Fruit fly (Drosophila melanogaster) whole organism, prepupa: ENCODE data around the gene zfh1.

Experiments used
- Blimp-1 ChIP-seq: fragments of 200-800 bp; sonication (Bioruptor generic); optimal IDR thresholded peaks from 3 replicates; lab custom pipeline; 2017; ENCODE audit warnings: missing biosample characterization, missing genetic modification characterization, mild to moderate bottlenecking, moderate library complexity, missing genetic modification reagents
- CG10669 ChIP-seq: fragments of 200-800 bp; sonication (Bioruptor generic); optimal IDR thresholded peaks from 3 replicates; lab custom pipeline; 2018; ENCODE audit warnings: missing biosample characterization, mild to moderate bottlenecking, missing genetic modification characterization, moderate library complexity
- CG11294 ChIP-seq: fragments of 200-800 bp; sonication (Bioruptor generic); IDR thresholded peaks from 2 replicates; pipeline ENCODE4 v1.3.6; 2022; ENCODE audit warnings: missing biosample characterization, missing genetic modification characterization
- CG11762 ChIP-seq: fragments of 200-800 bp; sonication (Bioruptor generic); optimal IDR thresholded peaks from 3 replicates; lab custom pipeline; 2016; ENCODE audit warnings: missing biosample characterization, missing genetic modification characterization; ENCODE audit not compliant: insufficient read depth
- CG11902 ChIP-seq: fragments of 200-800 bp; sonication (Bioruptor generic); optimal IDR thresholded peaks from 3 replicates; lab custom pipeline; 2016; ENCODE audit warnings: missing biosample characterization, missing genetic modification characterization
- CG15336 ChIP-seq: fragments of 200-800 bp; sonication (Bioruptor generic); IDR thresholded peaks from 2 replicates; pipeline ENCODE4 v1.3.6; 2022; ENCODE audit warnings: missing biosample characterization, missing genetic modification characterization
- CG1621 ChIP-seq: fragments of 200-800 bp; sonication (Bioruptor generic); optimal IDR thresholded peaks from 3 replicates; lab custom pipeline; 2018; ENCODE audit warnings: missing biosample characterization, mild to moderate bottlenecking, missing genetic modification characterization
- CG16779 ChIP-seq: fragments of 200-800 bp; sonication (Bioruptor generic); optimal IDR thresholded peaks from 3 replicates; lab custom pipeline; 2017; ENCODE audit warnings: missing biosample characterization, mild to moderate bottlenecking, missing genetic modification characterization
- CG3032 ChIP-seq: fragments of 200-800 bp; optimal IDR thresholded peaks from 2 replicates; lab custom pipeline; 2019; ENCODE audit warnings: missing biosample characterization, mild to moderate bottlenecking, missing genetic modification characterization, moderate library complexity
- CG31627 ChIP-seq: fragments of 200-800 bp; sonication (Bioruptor generic); optimal IDR thresholded peaks from 3 replicates; lab custom pipeline; 2016; ENCODE audit warnings: missing biosample characterization, missing genetic modification characterization
- CG32006 ChIP-seq: fragments of 200-800 bp; sonication (Bioruptor generic); optimal IDR thresholded peaks from 3 replicates; lab custom pipeline; 2017; ENCODE audit warnings: missing biosample characterization, mild to moderate bottlenecking, missing genetic modification characterization
- CG34406 ChIP-seq: fragments of 200-800 bp; sonication (Bioruptor generic); optimal IDR thresholded peaks from 3 replicates; lab custom pipeline; 2016; ENCODE audit warnings: missing biosample characterization, missing genetic modification characterization
- CG4318 ChIP-seq: fragments of 200-800 bp; sonication (Bioruptor generic); optimal IDR thresholded peaks from 3 replicates; lab custom pipeline; 2017; ENCODE audit warnings: missing biosample characterization, mild to moderate bottlenecking, missing genetic modification characterization
- CG6163 ChIP-seq: fragments of 200-800 bp; sonication (Bioruptor generic); IDR thresholded peaks from 3 replicates; pipeline ENCODE4 v1.3.6; 2022; ENCODE audit warnings: missing biosample characterization, missing genetic modification characterization
- CG6276 ChIP-seq: fragments of 200-800 bp; sonication (Bioruptor generic); optimal IDR thresholded peaks from 2 replicates; lab custom pipeline; 2017; ENCODE audit warnings: missing biosample characterization, mild to moderate bottlenecking, missing genetic modification characterization
- CG6808 ChIP-seq: fragments of 200-800 bp; sonication (Bioruptor generic); optimal IDR thresholded peaks from 3 replicates; lab custom pipeline; 2017; ENCODE audit warnings: missing biosample characterization, missing genetic modification characterization, mild to moderate bottlenecking, moderate library complexity, missing genetic modification reagents
- CG6854 ChIP-seq: fragments of 200-800 bp; sonication (Bioruptor generic); optimal IDR thresholded peaks from 2 replicates; lab custom pipeline; 2017; ENCODE audit warnings: missing biosample characterization, mild to moderate bottlenecking, missing genetic modification characterization
- CG8119 ChIP-seq: fragments of 200-800 bp; sonication (Bioruptor generic); IDR thresholded peaks from 3 replicates; pipeline ENCODE4 v1.3.6; 2022; ENCODE audit warnings: missing biosample characterization, missing genetic modification characterization
- CG9139 ChIP-seq: fragments of 200-800 bp; sonication (Bioruptor generic); optimal IDR thresholded peaks from 3 replicates; lab custom pipeline; 2017; ENCODE audit warnings: missing biosample characterization, mild to moderate bottlenecking, missing genetic modification characterization
- Eip75B ChIP-seq: fragments of 200-800 bp; sonication (Bioruptor generic); optimal IDR thresholded peaks from 3 replicates; lab custom pipeline; 2016; ENCODE audit warnings: missing biosample characterization, missing genetic modification characterization
- Ets21C ChIP-seq: fragments of 200-800 bp; sonication (Bioruptor generic); optimal IDR thresholded peaks from 3 replicates; lab custom pipeline; 2016; ENCODE audit warnings: missing biosample characterization, missing genetic modification characterization
- Ets96B ChIP-seq: fragments of 200-800 bp; optimal IDR thresholded peaks from 2 replicates; lab custom pipeline; 2019; ENCODE audit warnings: missing biosample characterization, mild to moderate bottlenecking, missing genetic modification characterization, moderate library complexity
- Gug ChIP-seq: fragments of 200-800 bp; sonication (Bioruptor generic); IDR thresholded peaks from 2 replicates; pipeline ENCODE4 v1.3.6; 2022; ENCODE audit warnings: missing biosample characterization, missing genetic modification characterization
- Hr38 ChIP-seq: sonication (Bioruptor generic); optimal IDR thresholded peaks from 2 replicates; lab custom pipeline; 2016; ENCODE audit warnings: missing biosample characterization, missing genetic modification characterization
- Hr39 ChIP-seq: fragments of 200-800 bp; sonication (Bioruptor generic); optimal IDR thresholded peaks from 2 replicates; lab custom pipeline; 2016; ENCODE audit warnings: missing biosample characterization, missing genetic modification characterization
- Hr4 ChIP-seq: fragments of 200-800 bp; sonication (Bioruptor generic); optimal IDR thresholded peaks from 3 replicates; lab custom pipeline; 2016; ENCODE audit warnings: missing biosample characterization, missing genetic modification characterization
- Lpt ChIP-seq: fragments of 200-800 bp; sonication (Bioruptor generic); optimal IDR thresholded peaks from 3 replicates; lab custom pipeline; 2016; ENCODE audit warnings: missing biosample characterization, missing genetic modification characterization
- Met ChIP-seq: fragments of 200-800 bp; sonication (Bioruptor generic); optimal IDR thresholded peaks from 3 replicates; lab custom pipeline; 2016; ENCODE audit warnings: missing biosample characterization, missing genetic modification characterization
- OdsH ChIP-seq: fragments of 200-800 bp; sonication (Bioruptor generic); optimal IDR thresholded peaks from 3 replicates; lab custom pipeline; 2016; ENCODE audit warnings: missing biosample characterization, missing genetic modification characterization
- Smox ChIP-seq: fragments of 200-800 bp; sonication (Bioruptor generic); optimal IDR thresholded peaks from 3 replicates; lab custom pipeline; 2016; ENCODE audit warnings: missing biosample characterization, missing genetic modification characterization
- Sox102F ChIP-seq: fragments of 200-800 bp; sonication (Bioruptor generic); optimal IDR thresholded peaks from 2 replicates; lab custom pipeline; 2016; ENCODE audit warnings: missing biosample characterization, mild to moderate bottlenecking, missing genetic modification characterization
- Sox14 ChIP-seq: fragments of 200-800 bp; sonication (Bioruptor generic); optimal IDR thresholded peaks from 3 replicates; lab custom pipeline; 2016; ENCODE audit warnings: missing biosample characterization, missing genetic modification characterization
- Sox15 ChIP-seq: fragments of 200-800 bp; sonication (Bioruptor generic); optimal IDR thresholded peaks from 3 replicates; lab custom pipeline; 2016; ENCODE audit warnings: missing biosample characterization, missing genetic modification characterization
- acj6 ChIP-seq: fragments of 200-800 bp; sonication (Bioruptor generic); optimal IDR thresholded peaks from 3 replicates; lab custom pipeline; 2016; ENCODE audit warnings: missing biosample characterization, missing genetic modification characterization
- dac ChIP-seq: fragments of 200-800 bp; sonication (Bioruptor generic); optimal IDR thresholded peaks from 2 replicates; lab custom pipeline; 2017; ENCODE audit warnings: missing biosample characterization, mild to moderate bottlenecking, missing genetic modification characterization
- eg ChIP-seq: fragments of 200-800 bp; sonication (Bioruptor generic); IDR thresholded peaks from 3 replicates; pipeline ENCODE4 v1.3.6; 2022; ENCODE audit warnings: missing biosample characterization, missing genetic modification characterization
- fd59A ChIP-seq: fragments of 200-800 bp; sonication (Bioruptor generic); optimal IDR thresholded peaks from 2 replicates; lab custom pipeline; 2017; ENCODE audit warnings: missing biosample characterization, mild to moderate bottlenecking, missing genetic modification characterization, missing genetic modification reagents
- fkh ChIP-seq: fragments of 200-800 bp; sonication (Bioruptor generic); optimal IDR thresholded peaks from 3 replicates; lab custom pipeline; 2017; ENCODE audit warnings: missing biosample characterization, mild to moderate bottlenecking, missing genetic modification characterization, moderate library complexity
- net ChIP-seq: fragments of 200-800 bp; sonication (Bioruptor generic); optimal IDR thresholded peaks from 3 replicates; lab custom pipeline; 2016; ENCODE audit warnings: missing biosample characterization, missing genetic modification characterization
- pdm3 ChIP-seq: fragments of 200-800 bp; sonication (Bioruptor generic); optimal IDR thresholded peaks from 3 replicates; lab custom pipeline; 2016; ENCODE audit warnings: missing biosample characterization, missing genetic modification characterization
- salr ChIP-seq, 2 experiments: fragments of 200-800 bp; sonication (Bioruptor generic); optimal IDR thresholded peaks; 3 replicates each; lab custom pipeline; 2016 to 2018; ENCODE audit warnings: missing biosample characterization in 2 of 2, missing genetic modification characterization in 2 of 2, mild to moderate bottlenecking in 1 of 2
- spab ChIP-seq: fragments of 200-800 bp; sonication (Bioruptor generic); optimal IDR thresholded peaks from 2 replicates; lab custom pipeline; 2017; ENCODE audit warnings: missing biosample characterization, mild to moderate bottlenecking, missing genetic modification characterization, missing genetic modification reagents
- svp ChIP-seq: fragments of 200-800 bp; sonication (Bioruptor generic); peaks from one replicate; lab custom pipeline; 2016; ENCODE audit warnings: missing biosample characterization, missing genetic modification characterization
- vri ChIP-seq: fragments of 200-800 bp; sonication (Bioruptor generic); optimal IDR thresholded peaks from 3 replicates; lab custom pipeline; 2016; ENCODE audit warnings: missing biosample characterization, mild to moderate bottlenecking, missing genetic modification characterization

Gene zfh1

DNA sequence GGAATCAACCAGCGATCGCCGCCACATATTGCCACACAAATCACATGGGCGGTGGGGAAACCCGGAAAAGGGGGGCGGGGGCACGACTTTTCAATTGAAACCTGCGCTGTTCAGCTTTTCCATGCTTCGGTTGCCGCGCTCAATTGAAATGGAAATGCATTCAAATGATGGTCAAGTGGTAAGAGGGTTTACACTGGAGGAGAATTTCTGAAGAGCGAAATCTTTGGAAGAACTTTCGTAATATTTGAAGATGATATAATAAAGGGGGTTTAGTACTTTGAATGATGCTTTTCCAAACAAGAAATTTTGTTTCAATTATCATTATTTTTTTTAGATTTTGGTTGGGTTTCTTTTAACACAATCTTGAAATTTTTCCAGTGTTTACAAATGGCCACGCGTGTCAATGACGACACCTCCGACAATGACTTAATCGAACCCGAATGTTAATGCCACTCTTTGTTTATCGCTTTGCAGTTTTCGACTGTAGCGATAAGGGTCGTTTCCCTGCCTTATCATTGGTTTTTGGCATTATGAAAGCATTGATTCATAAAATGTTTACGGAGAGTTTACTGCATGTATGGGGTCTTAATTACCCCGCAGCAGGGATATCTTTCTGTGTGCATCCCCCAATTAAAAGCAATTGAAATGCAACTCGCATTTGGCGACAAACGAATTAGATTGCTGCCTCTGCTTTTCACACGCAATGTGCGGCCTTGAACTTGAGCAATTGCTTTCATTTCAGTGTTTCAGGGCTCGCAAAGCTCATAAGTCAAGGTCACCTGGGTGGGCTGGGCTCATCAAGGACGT is 46.9 kb downstream of the zfh1 start (continued):
- TF ChIP-seq Eip75B (GFP tag; lab: Kevin White, UChicago) (no peak), pdm3 (GFP tag; lab: Kevin White, UChicago) (peak; percentile 40), CG32006 (GFP tag; lab: Kevin White, UChicago) (peak; percentile 61), Blimp-1 (GFP tag; lab: Kevin White, UChicago) (no peak), fkh (GFP tag; lab: Kevin White, UChicago) (no peak), eg (GFP tag; lab: Robert Waterston, UW) (0 out of 3 replicates have a peak, but pooled peaks have one; percentile 22), CG31627 (GFP tag; lab: Kevin White, UChicago) (peak; percentile 70), Sox15 (no peak), Ets21C (GFP tag; lab: Kevin White, UChicago) (peak; percentile 27), net (peak; percentile 2), vri (GFP tag; lab: Kevin White, UChicago) (peak; percentile 98), CG16779 (tag; lab: Kevin White, UChicago) (no peak), Met (GFP tag; lab: Kevin White, UChicago) (peak; percentile 71), acj6 (GFP tag; lab: Kevin White, UChicago) (peak; percentile 58), dac (GFP tag; lab: Kevin White, UChicago) (no peak), CG6808 (no peak), CG15336 (GFP tag; lab: Robert Waterston, UW) (peak; percentile 62), Sox14 (GFP tag; lab: Kevin White, UChicago) (peak; percentile 11), CG11762 (GFP tag; lab: Kevin White, UChicago) (no peak), Sox102F (GFP tag; lab: Kevin White, UChicago) (peak; percentile 35), CG6854 (GFP tag; lab: Kevin White, UChicago) (no peak), Hr4 (GFP tag; lab: Kevin White, UChicago) (peak; percentile 59), svp (GFP tag; lab: Kevin White, UChicago) (peak; percentile 83)

DNA sequence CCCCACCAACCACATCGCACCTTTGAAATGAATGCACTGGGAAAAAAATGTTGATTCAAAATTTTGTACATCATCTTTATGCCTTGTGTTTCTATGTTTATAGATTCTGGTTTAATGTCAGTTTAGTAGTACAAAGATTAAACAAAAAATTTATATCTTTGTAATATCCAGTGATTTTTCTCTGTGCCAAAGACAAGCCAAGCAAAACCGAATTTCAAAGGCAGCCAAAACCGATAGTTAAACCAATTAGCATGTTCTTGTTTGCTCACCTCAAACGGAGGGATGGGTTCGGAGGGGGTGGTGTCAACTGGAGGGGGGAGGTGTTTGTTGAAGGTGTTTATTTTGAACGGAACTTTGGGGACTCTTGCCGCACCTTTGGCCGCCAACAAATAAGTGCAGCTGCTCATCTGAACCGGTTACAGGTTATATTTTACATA is 48.2 kb downstream of the zfh1 start:
- TF ChIP-seq CG6854 (GFP tag; lab: Kevin White, UChicago) (peak; percentile 76), pdm3 (GFP tag; lab: Kevin White, UChicago) (peak; percentile 78), CG10669 (GFP tag; lab: Kevin White, UChicago) (peak; percentile 63), net (peak; percentile 69), CG9139 (GFP tag; lab: Kevin White, UChicago) (peak; percentile 34), CG6276 (peak; percentile 69), dac (GFP tag; lab: Kevin White, UChicago) (peak; percentile 41), Gug (GFP tag; lab: Robert Waterston, UW) (peak; percentile 83), CG32006 (GFP tag; lab: Kevin White, UChicago) (peak; percentile 80), Hr38 (no peak), fkh (GFP tag; lab: Kevin White, UChicago) (peak; percentile 97), Hr39 (GFP tag; lab: Kevin White, UChicago) (peak; percentile 84), CG11902 (GFP tag; lab: Kevin White, UChicago) (peak; percentile 83), CG4318 (peak; percentile 49), salr (GFP tag; optimal IDR thresholded peaks at IDR 0.05; lab: Kevin White, UChicago) (peak in 1 of 2 experiments; percentile 50), Met (GFP tag; lab: Kevin White, UChicago) (peak; percentile 80), Ets21C (GFP tag; lab: Kevin White, UChicago) (peak; percentile 82), CG8119 (GFP tag; lab: Robert Waterston, UW) (peak; percentile 83), Lpt (GFP tag; lab: Kevin White, UChicago) (peak; percentile 63), Sox102F (GFP tag; lab: Kevin White, UChicago) (peak; percentile 80), CG6163 (peak; percentile 91), Sox14 (GFP tag; lab: Kevin White, UChicago) (peak; percentile 77), CG31627 (GFP tag; lab: Kevin White, UChicago) (peak; percentile 81), CG34406 (GFP tag; lab: Kevin White, UChicago) (peak; percentile 77), eg (GFP tag; lab: Robert Waterston, UW) (peak; percentile 92), fd59A (GFP tag; lab: Kevin White, UChicago) (peak; percentile 35), CG1621 (peak; percentile 53), CG11294 (GFP tag; lab: Robert Waterston, UW) (peak; percentile 48), CG3032 (tag; lab: Kevin White, UChicago) (peak; percentile 60), Ets96B (peak; percentile 73), Sox15 (peak; percentile 53), CG11762 (GFP tag; lab: Kevin White, UChicago) (peak; percentile 74), OdsH (GFP tag; lab: Kevin White, UChicago) (peak; percentile 80), acj6 (GFP tag; lab: Kevin White, UChicago) (peak; percentile 80), spab (GFP tag; lab: Kevin White, UChicago) (peak; percentile 56), Smox (GFP tag; lab: Kevin White, UChicago) (peak; percentile 77), CG6808 (peak; percentile 9), Hr4 (GFP tag; lab: Kevin White, UChicago) (peak; percentile 83)
